Fruit fly (Drosophila melanogaster) whole organism, embryonic: ENCODE results near the gene Ir75d.

Experiments
- Atf6 ChIP-seq: fragments of 200-800 bp; sonication (Bioruptor generic); IDR thresholded peaks from 2 replicates; pipeline ENCODE4 v1.3.6; 2022; ENCODE audit warnings: missing biosample characterization, missing genetic modification characterization
- Blimp-1 ChIP-seq: fragments of 200-800 bp; sonication (Bioruptor generic); optimal IDR thresholded peaks from 3 replicates; lab custom pipeline; 2018; ENCODE audit warnings: missing biosample characterization, missing genetic modification characterization, mild to moderate bottlenecking, moderate library complexity, missing genetic modification reagents
- C15 ChIP-seq: fragments of 200-800 bp; sonication (Bioruptor generic); IDR thresholded peaks from 3 replicates; pipeline ENCODE4 v1.3.6; 2022; ENCODE audit warnings: missing biosample characterization, missing genetic modification characterization
- CG10274 ChIP-seq: fragments of 200-800 bp; sonication (Bioruptor generic); optimal IDR thresholded peaks from 3 replicates; lab custom pipeline; 2017; ENCODE audit warnings: missing biosample characterization, mild to moderate bottlenecking, missing genetic modification characterization
- CG10366 ChIP-seq: fragments of 200-800 bp; sonication (Bioruptor generic); IDR thresholded peaks from 2 replicates; pipeline ENCODE4 v1.3.6; 2022; ENCODE audit warnings: missing biosample characterization, missing genetic modification characterization
- CG10543 ChIP-seq: fragments of 200-800 bp; sonication (Bioruptor generic); optimal IDR thresholded peaks from 3 replicates; lab custom pipeline; 2017; ENCODE audit warnings: missing biosample characterization, mild to moderate bottlenecking, missing genetic modification characterization, moderate library complexity
- CG11696 ChIP-seq: fragments of 200-800 bp; sonication (Bioruptor generic); IDR thresholded peaks from 2 replicates; pipeline ENCODE4 v1.3.6; 2022; ENCODE audit warnings: missing biosample characterization, missing genetic modification characterization
- CG12071 ChIP-seq: fragments of 200-800 bp; sonication (Bioruptor generic); optimal IDR thresholded peaks from 3 replicates; lab custom pipeline; 2018; ENCODE audit warnings: missing biosample characterization, mild to moderate bottlenecking, missing genetic modification characterization
- CG12104 ChIP-seq: fragments of 200-800 bp; sonication (Bioruptor generic); optimal IDR thresholded peaks from 3 replicates; lab custom pipeline; 2016; ENCODE audit warnings: missing biosample characterization, missing genetic modification characterization
- CG14965 ChIP-seq: fragments of 200-800 bp; sonication (Bioruptor generic); optimal IDR thresholded peaks from 2 replicates; lab custom pipeline; 2016; ENCODE audit warnings: missing biosample characterization, missing genetic modification characterization, borderline replicate concordance
- CG1602 ChIP-seq: fragments of 200-800 bp; sonication (Bioruptor generic); optimal IDR thresholded peaks from 3 replicates; lab custom pipeline; 2016; ENCODE audit warnings: missing biosample characterization, missing genetic modification characterization
- CG17802 ChIP-seq: fragments of 200-800 bp; sonication (Bioruptor generic); optimal IDR thresholded peaks from 2 replicates; lab custom pipeline; 2018; ENCODE audit warnings: missing biosample characterization, mild to moderate bottlenecking, missing genetic modification characterization, moderate library complexity
- CG18262 ChIP-seq: fragments of 200-800 bp; optimal IDR thresholded peaks from 3 replicates; lab custom pipeline; 2019; ENCODE audit warnings: missing biosample characterization, mild to moderate bottlenecking, missing genetic modification characterization, moderate library complexity
- CG3065 ChIP-seq: fragments of 200-800 bp; sonication (Bioruptor generic); optimal IDR thresholded peaks from 2 replicates; lab custom pipeline; 2016; ENCODE audit warnings: missing biosample characterization, missing genetic modification characterization
- CG31365 ChIP-seq: fragments of 200-800 bp; sonication (Bioruptor generic); optimal IDR thresholded peaks from 2 replicates; lab custom pipeline; 2018; ENCODE audit warnings: missing biosample characterization, mild to moderate bottlenecking, missing genetic modification characterization
- CG4730 ChIP-seq: fragments of 200-800 bp; sonication (Bioruptor generic); IDR thresholded peaks from 2 replicates; pipeline ENCODE4 v1.3.6; 2022; ENCODE audit warnings: missing biosample characterization, missing genetic modification characterization
- CG4854 ChIP-seq: fragments of 200-800 bp; sonication (Bioruptor generic); optimal IDR thresholded peaks from 2 replicates; lab custom pipeline; 2016; ENCODE audit warnings: missing biosample characterization, missing genetic modification characterization, inconsistent platforms
- CG6272 ChIP-seq: fragments of 200-800 bp; sonication (Bioruptor generic); IDR thresholded peaks from 2 replicates; pipeline ENCODE4 v1.3.6; 2022; ENCODE audit warnings: missing biosample characterization, missing genetic modification characterization
- CG9215 ChIP-seq: fragments of 200-800 bp; sonication (Bioruptor generic); IDR thresholded peaks from 2 replicates; pipeline ENCODE4 v1.3.6; 2022; ENCODE audit warnings: missing biosample characterization, missing genetic modification characterization
- CG9609 ChIP-seq: fragments of 200-800 bp; sonication (Bioruptor generic); optimal IDR thresholded peaks from 3 replicates; lab custom pipeline; 2016; ENCODE audit warnings: missing biosample characterization, missing genetic modification characterization
- CkIIα-i1 ChIP-seq: fragments of 200-800 bp; sonication (Bioruptor generic); IDR thresholded peaks from 2 replicates; pipeline ENCODE4 v1.3.6; 2022; ENCODE audit warnings: missing biosample characterization, missing genetic modification characterization
- Eip74EF ChIP-seq, 2 experiments: fragments of 200-800 bp in 1 of 2; fragments of >200 bp in 1 of 2; sonication (Bioruptor generic) in 1 of 2; optimal IDR thresholded peaks; 2 replicates each; lab custom pipeline; 2017 to 2019; ENCODE audit warnings: missing biosample characterization in 2 of 2, missing genetic modification characterization in 2 of 2, mild to moderate bottlenecking in 1 of 2, moderate library complexity in 1 of 2
- HmgD ChIP-seq: fragments of 200-800 bp; sonication (Bioruptor generic); optimal IDR thresholded peaks from 3 replicates; lab custom pipeline; 2016; ENCODE audit warnings: missing biosample characterization, missing genetic modification characterization
- Hr51 ChIP-seq, 2 experiments: fragments of 200-800 bp; sonication (Bioruptor generic); optimal IDR thresholded peaks; 2 replicates in 1 of 2; 3 replicates in 1 of 2; lab custom pipeline; 2016 to 2018; ENCODE audit warnings: missing biosample characterization in 2 of 2, missing genetic modification characterization in 2 of 2, mild to moderate bottlenecking in 1 of 2, moderate library complexity in 1 of 2
- Lhr ChIP-seq: fragments of 200-800 bp; sonication (Bioruptor generic); optimal IDR thresholded peaks from 3 replicates; lab custom pipeline; 2017; ENCODE audit warnings: mild to moderate bottlenecking, missing biosample characterization, missing genetic modification reagents, missing genetic modification characterization
- Lpt ChIP-seq: fragments of >200 bp; optimal IDR thresholded peaks from 2 replicates; lab custom pipeline; 2018; ENCODE audit warnings: missing biosample characterization, missing genetic modification characterization
- Med ChIP-seq: fragments of 200-800 bp; sonication (Bioruptor generic); peaks from one replicate; lab custom pipeline; 2016; ENCODE audit warnings: missing biosample characterization, missing genetic modification characterization, mild to moderate bottlenecking, inconsistent platforms, moderate library complexity
- Oaz ChIP-seq: fragments of 200-800 bp; sonication (Bioruptor generic); IDR thresholded peaks from 2 replicates; pipeline ENCODE4 v1.3.6; 2022; ENCODE audit warnings: missing biosample characterization, missing genetic modification characterization
- Side ChIP-seq: fragments of 200-800 bp; sonication (Bioruptor generic); optimal IDR thresholded peaks from 2 replicates; lab custom pipeline; 2016; ENCODE audit warnings: missing biosample characterization, missing genetic modification characterization
- Spps ChIP-seq: fragments of 200-800 bp; sonication (Bioruptor generic); optimal IDR thresholded peaks from 2 replicates; lab custom pipeline; 2018; ENCODE audit warnings: missing biosample characterization, mild to moderate bottlenecking, missing genetic modification characterization
- Sry-β ChIP-seq: fragments of 200-800 bp; sonication (Bioruptor generic); optimal IDR thresholded peaks from 2 replicates; lab custom pipeline; 2018; ENCODE audit warnings: missing biosample characterization, mild to moderate bottlenecking, missing genetic modification characterization, moderate library complexity
- TFAM ChIP-seq: fragments of 200-800 bp; sonication (Bioruptor generic); optimal IDR thresholded peaks from 2 replicates; lab custom pipeline; 2017; ENCODE audit warnings: missing biosample characterization, missing genetic modification characterization, inconsistent platforms
- Usf ChIP-seq: fragments of 200-800 bp; sonication (Bioruptor generic); optimal IDR thresholded peaks from 2 replicates; lab custom pipeline; 2017; ENCODE audit warnings: missing genotype, missing biosample characterization, missing genetic modification characterization
- bigmax ChIP-seq: fragments of 200-800 bp; sonication (Bioruptor generic); optimal IDR thresholded peaks from 2 replicates; lab custom pipeline; 2018; ENCODE audit warnings: missing biosample characterization, mild to moderate bottlenecking, missing genetic modification characterization
- chinmo ChIP-seq: fragments of 200-800 bp; sonication (Bioruptor generic); IDR thresholded peaks from 4 replicates; pipeline ENCODE4 v1.3.6; 2022; ENCODE audit warnings: missing biosample characterization, missing genetic modification characterization; ENCODE audit not compliant: partially characterized antibody
- corto ChIP-seq: fragments of 200-800 bp; sonication (Bioruptor generic); optimal IDR thresholded peaks from 2 replicates; lab custom pipeline; 2016; ENCODE audit warnings: missing biosample characterization, mild to moderate bottlenecking, missing genetic modification characterization, moderate library complexity
- crc ChIP-seq: fragments of 200-800 bp; sonication (Bioruptor generic); optimal IDR thresholded peaks from 2 replicates; lab custom pipeline; 2016; ENCODE audit warnings: missing biosample characterization, missing genetic modification characterization
- dati ChIP-seq: fragments of 200-800 bp; sonication (Bioruptor generic); IDR thresholded peaks from 2 replicates; pipeline ENCODE4 v1.3.6; 2022; ENCODE audit warnings: missing biosample characterization, missing genetic modification characterization
- gfzf ChIP-seq: fragments of 200-800 bp; sonication (Bioruptor generic); optimal IDR thresholded peaks from 2 replicates; lab custom pipeline; 2016; ENCODE audit warnings: missing biosample characterization, mild to moderate bottlenecking, missing genetic modification characterization, moderate library complexity
- grau ChIP-seq: fragments of 200-800 bp; optimal IDR thresholded peaks from 3 replicates; lab custom pipeline; 2019; ENCODE audit warnings: missing biosample characterization, mild to moderate bottlenecking, missing genetic modification characterization, moderate library complexity
- jing ChIP-seq: fragments of 200-800 bp; sonication (Bioruptor generic); optimal IDR thresholded peaks from 2 replicates; lab custom pipeline; 2018; ENCODE audit warnings: missing biosample characterization, mild to moderate bottlenecking, missing genetic modification characterization
- nerfin-1 ChIP-seq: fragments of 200-800 bp; sonication (Bioruptor generic); optimal IDR thresholded peaks from 3 replicates; lab custom pipeline; 2019; ENCODE audit warnings: missing biosample characterization, mild to moderate bottlenecking, missing genetic modification characterization, moderate library complexity
- peb ChIP-seq: fragments of 200-800 bp; sonication (Bioruptor generic); IDR thresholded peaks from 2 replicates; pipeline ENCODE4 v1.3.6; 2022; ENCODE audit warnings: missing biosample characterization, missing genetic modification characterization
- sc ChIP-seq, 3 experiments: fragments of >200 bp in 2 of 3; fragments of 200-800 bp in 1 of 3; sonication (Bioruptor generic) in 1 of 3; optimal IDR thresholded peaks; 2 replicates in 2 of 3; 3 replicates in 1 of 3; lab custom pipeline; 2017; ENCODE audit warnings: mild to moderate bottlenecking in 1 of 3, missing biosample characterization in 1 of 3, missing genetic modification characterization in 1 of 3, missing genetic modification reagents in 1 of 3
- sna ChIP-seq: fragments of 200-800 bp; sonication (Bioruptor generic); IDR thresholded peaks from 2 replicates; pipeline ENCODE4 v1.3.6; 2022; ENCODE audit warnings: missing biosample characterization, missing genetic modification characterization; ENCODE audit not compliant: partially characterized antibody
- so ChIP-seq: fragments of 200-800 bp; sonication (Bioruptor generic); IDR thresholded peaks from 3 replicates; pipeline ENCODE4 v1.3.6; 2022; ENCODE audit warnings: missing biosample characterization, missing genetic modification characterization
- stwl ChIP-seq: fragments of 200-800 bp; sonication (Bioruptor generic); optimal IDR thresholded peaks from 3 replicates; lab custom pipeline; 2018; ENCODE audit warnings: missing biosample characterization, mild to moderate bottlenecking, missing genetic modification characterization, moderate library complexity
- tgo ChIP-seq: fragments of 200-800 bp; sonication (Bioruptor generic); IDR thresholded peaks from 3 replicates; pipeline ENCODE4 v1.3.6; 2022; ENCODE audit warnings: missing biosample characterization, missing genetic modification characterization
- tll ChIP-seq, 2 experiments: fragments of 200-800 bp in 1 of 2; fragments of >200 bp in 1 of 2; sonication (Bioruptor generic) in 1 of 2; optimal IDR thresholded peaks; 2 replicates each; lab custom pipeline; 2017 to 2019; ENCODE audit warnings: missing biosample characterization in 2 of 2, missing genetic modification characterization in 2 of 2, mild to moderate bottlenecking in 1 of 2, moderate library complexity in 1 of 2

Gene Ir75d

DNA sequence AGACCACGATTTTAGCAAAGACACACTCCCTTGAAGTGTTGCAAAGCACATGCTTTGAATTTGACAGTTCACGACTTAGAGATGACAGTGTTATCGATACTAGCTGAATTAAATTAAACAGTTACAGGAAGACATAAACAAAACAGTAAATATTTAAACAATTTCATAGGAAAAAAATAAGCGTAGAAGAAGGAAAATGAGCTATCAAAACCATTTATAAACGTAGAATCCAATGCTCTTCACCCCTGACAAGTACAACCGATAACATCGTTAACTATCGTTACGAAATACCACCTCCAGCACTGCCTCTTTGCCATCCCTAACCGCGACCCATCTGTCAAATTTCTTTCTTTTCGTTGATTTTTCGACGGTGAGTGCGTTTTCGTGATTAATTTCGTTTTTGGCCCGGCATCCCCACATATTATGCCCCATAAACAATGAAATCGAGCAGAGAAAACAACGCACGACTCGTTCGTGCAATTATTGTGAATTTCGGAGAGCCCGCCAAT, 12.2 kb downstream of the Ir75d start, which contains the start of gene RpL26:
Gene RpL26 (plus strand): TSS at position 106 of the 509 bp plus-strand sequence.
- TF ChIP-seq sna (GFP tag; lab: Robert Waterston, UW) (peak; percentile 94), CG3065 (GFP tag; lab: Kevin White, UChicago) (peak; percentile 48), bigmax (no peak), Med (GFP tag; lab: Kevin White, UChicago) (peak; percentile 95), Side (GFP tag; lab: Kevin White, UChicago) (peak; percentile 71), CG10366 (GFP tag; lab: Robert Waterston, UW) (peak; percentile 62; the same call in 1 of the 2 replicates), CG10274 (GFP tag; lab: Kevin White, UChicago) (peak; percentile 7), grau (tag; lab: Kevin White, UChicago) (peak; percentile 83), gfzf (GFP tag; lab: Kevin White, UChicago) (peak; percentile 40), CG12104 (GFP tag; lab: Kevin White, UChicago) (peak; percentile 62), TFAM (no peak), nerfin-1 (peak; percentile 68), CG9215 (GFP tag; lab: Robert Waterston, UW) (peak; percentile 85), Lhr (GFP tag; lab: Kevin White, UChicago) (peak; percentile 92), tll (GFP tag; optimal IDR thresholded peaks at IDR 0.05; lab: Kevin White, UChicago) (peak in 1 of 2 experiments; percentile 88), C15 (no peak), corto (GFP tag; lab: Kevin White, UChicago) (no peak), CG4854 (GFP tag; lab: Kevin White, UChicago) (peak; percentile 60), CG17802 (tag; lab: Kevin White, UChicago) (peak; percentile 7), CG1602 (GFP tag; lab: Kevin White, UChicago) (peak; percentile 78), CG6272 (GFP tag; lab: Robert Waterston, UW) (peak; percentile 83), CG4730 (GFP tag; lab: Robert Waterston, UW) (0 out of 2 replicates have a peak, but pooled peaks have one; percentile 52), HmgD (GFP tag; lab: Kevin White, UChicago) (peak; percentile 72), peb (peak; percentile 54; the same call in 1 of the 2 replicates), jing (no peak), Hr51 (GFP tag; optimal IDR thresholded peaks at IDR 0.05; lab: Kevin White, UChicago) (peak; percentile 74 to 78), CG10543 (peak; percentile 77), Atf6 (GFP tag; lab: Robert Waterston, UW) (peak; percentile 71), tgo (no peak; the same call in 2 of the 3 replicates), sc (optimal IDR thresholded peaks at IDR 0.05; lab: Kevin White, UChicago) (no peak), sc (GFP tag; optimal IDR thresholded peaks at IDR 0.05; lab: Kevin White, UChicago) (peak; percentile 44), CG11696 (GFP tag; lab: Robert Waterston, UW) (no peak), dati (GFP tag; lab: Robert Waterston, UW) (no peak), Lpt (GFP tag; lab: Kevin White, UChicago) (no peak), CG12071 (GFP tag; lab: Kevin White, UChicago) (no peak), Blimp-1 (GFP tag; lab: Kevin White, UChicago) (no peak), CG31365 (tag; lab: Kevin White, UChicago) (peak; percentile 29), Sry-β (GFP tag; lab: Kevin White, UChicago) (no peak), CG18262 (tag; lab: Kevin White, UChicago) (peak; percentile 60), CG9609 (GFP tag; lab: Kevin White, UChicago) (peak; percentile 87), CkIIα-i1 (GFP tag; lab: Robert Waterston, UW) (no peak), Oaz (GFP tag; lab: Robert Waterston, UW) (no peak; the same call in 1 of the 2 replicates), Spps (tag; lab: Kevin White, UChicago) (no peak), so (GFP tag; lab: Robert Waterston, UW) (no peak), Usf (GFP tag; lab: Kevin White, UChicago) (peak; percentile 44), crc (GFP tag; lab: Kevin White, UChicago) (peak; percentile 65), stwl (tag; lab: Kevin White, UChicago) (peak; percentile 46), CG14965 (no peak), chinmo (peak; percentile 89), Eip74EF (GFP tag; optimal IDR thresholded peaks at IDR 0.05; lab: Kevin White, UChicago) (peak in 1 of 2 experiments; percentile 35)
